Worm (Caenorhabditis elegans): ENCODE data around the gene T05C7.8.
"Not testable (repeated sequence)": the region's sequence is repeated elsewhere in the genome, so short reads cannot be mapped to it uniquely, and the experiment has no call there.

T05C7.8 gene

ce11 chrIV:109307-109706 is 33.1 kb downstream of the T05C7.8 start, which contains the start of gene B0545.4:
TSS of gene B0545.4 (minus strand) at chrIV:109407.
- TF ChIP-seq lin-26 (GFP tag; IDR thresholded peaks at IDR 0.05) (no peak), cebp-1 (GFP tag; IDR thresholded peaks at IDR 0.05) (no peak), cebp-1 (tag; optimal IDR thresholded peaks at IDR 0.05) (no peak), nhr-90 (tag; optimal IDR thresholded peaks at IDR 0.05) (no peak), B0336.3 (GFP tag; IDR thresholded peaks at IDR 0.05) (no peak), Y56A3A.18 (GFP tag; IDR thresholded peaks at IDR 0.05) (no peak), snpc-1.3 (tag; optimal IDR thresholded peaks at IDR 0.05; ENCODE audit: insufficient read depth) (no peak), lsl-1 (GFP tag; optimal IDR thresholded peaks at IDR 0.05) (no peak), madf-8 (GFP tag; conservative IDR thresholded peaks at IDR 0.05) (no peak), F57A8.1 (GFP tag; optimal IDR thresholded peaks at IDR 0.05) (no peak), atf-7 (tag; optimal IDR thresholded peaks at IDR 0.05) (no peak), lir-1 (GFP tag; conservative IDR thresholded peaks at IDR 0.05) (no peak), lin-40 (tag; optimal IDR thresholded peaks at IDR 0.05) (no peak), ztf-22 (GFP tag; optimal IDR thresholded peaks at IDR 0.05) (no peak), hsf-1 (GFP tag; IDR thresholded peaks at IDR 0.05) (no peak), F23B12.7 (tag; optimal IDR thresholded peaks at IDR 0.05; ENCODE audit: insufficient read depth) (no peak), attf-5 (GFP tag; optimal IDR thresholded peaks at IDR 0.05) (no peak), F55B11.4 (tag; optimal IDR thresholded peaks at IDR 0.05; ENCODE audit: borderline replicate concordance, insufficient read depth) (no peak), chd-7 (tag; optimal IDR thresholded peaks at IDR 0.05) (no peak), lin-54 (GFP tag; optimal IDR thresholded peaks at IDR 0.05) (no peak), sdz-38 (tag; optimal IDR thresholded peaks at IDR 0.05) (no peak)

- not testable (repeated sequence) for TF ChIP-seq hrde-1 (tag; optimal IDR thresholded peaks at IDR 0.05; ENCODE audit: borderline replicate concordance); nfyb-1 (GFP tag; IDR thresholded peaks at IDR 0.05); F55B11.4 (tag; optimal IDR thresholded peaks at IDR 0.05; ENCODE audit: borderline replicate concordance, insufficient read depth)
Measured at ce11 chrIV:111377-111776, 35.2 kb downstream of the T05C7.8 start, which contains the start of gene F29C4.4. TSS of gene F29C4.4 (plus strand) at chrIV:111677.

DNA sequence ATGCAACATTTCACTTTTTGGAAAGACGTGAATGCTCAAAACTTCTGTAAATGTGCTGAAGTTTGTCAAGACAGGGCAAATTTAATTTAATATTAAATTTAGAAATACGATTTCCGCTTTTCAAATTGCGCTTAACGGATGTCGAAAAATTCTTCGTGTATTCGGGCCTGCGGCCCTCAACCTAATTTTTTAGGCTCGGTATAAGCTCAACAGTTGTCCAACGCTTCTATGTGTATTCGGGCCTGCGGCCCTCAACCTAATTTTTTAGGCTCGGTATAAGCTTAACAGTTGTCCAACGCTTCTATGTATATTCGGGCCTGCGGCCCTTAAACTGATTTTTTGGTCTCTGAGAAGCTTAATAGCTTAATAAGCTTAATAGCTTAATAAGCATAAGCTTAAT is 42.6 kb downstream of the T05C7.8 start:
- no peak for TF ChIP-seq xnd-1 (tag; optimal IDR thresholded peaks at IDR 0.05)
- TF ChIP-seq ztf-3 (GFP tag; optimal IDR thresholded peaks at IDR 0.05), result no peak
- no peak for TF ChIP-seq hrde-1 (tag; optimal IDR thresholded peaks at IDR 0.05; ENCODE audit: borderline replicate concordance)
- TF ChIP-seq hmg-20 (GFP tag; IDR thresholded peaks at IDR 0.05), result no peak
- no peak for TF ChIP-seq chd-7 (tag; optimal IDR thresholded peaks at IDR 0.05)
- TF ChIP-seq madf-10 (tag; optimal IDR thresholded peaks at IDR 0.05), result no peak
- no peak for TF ChIP-seq B0019.2 (GFP tag; conservative IDR thresholded peaks at IDR 0.05)
- TF ChIP-seq C17E4.6 (GFP tag; IDR thresholded peaks at IDR 0.05), result 0 out of 2 replicates have a peak, but pooled peaks have one; percentile 34
- no peak for TF ChIP-seq unc-130 (GFP tag; optimal IDR thresholded peaks at IDR 0.05)
- no peak for TF ChIP-seq lag-1 (GFP tag; IDR thresholded peaks at IDR 0.05)
- no peak for TF ChIP-seq ccch-3 (GFP tag; optimal IDR thresholded peaks at IDR 0.05)
- TF ChIP-seq Y53G8AR.9 (GFP tag; conservative IDR thresholded peaks at IDR 0.05), result peak; percentile 17; the same call in 1 of the 2 replicates
- TF ChIP-seq sea-2 (GFP tag; IDR thresholded peaks at IDR 0.05), result no peak
- no peak for TF ChIP-seq nhr-90 (tag; optimal IDR thresholded peaks at IDR 0.05)
- no peak for TF ChIP-seq sptf-2 (GFP tag; optimal IDR thresholded peaks at IDR 0.05)
- TF ChIP-seq F22D6.2 (tag; optimal IDR thresholded peaks at IDR 0.05), result no peak
- no peak for TF ChIP-seq dpff-1 (tag; optimal IDR thresholded peaks at IDR 0.05)
- no peak for TF ChIP-seq akir-1 (GFP tag; optimal IDR thresholded peaks at IDR 0.05)
- no peak for TF ChIP-seq ztf-25 (GFP tag; IDR thresholded peaks at IDR 0.05)
- TF ChIP-seq nfya-2 (GFP tag; IDR thresholded peaks at IDR 0.05), result no peak
- no peak for TF ChIP-seq mxl-1 (tag; optimal IDR thresholded peaks at IDR 0.05)
- 0 out of 2 replicates have a peak, but pooled peaks have one; percentile 31 for TF ChIP-seq pbrm-1 (GFP tag; IDR thresholded peaks at IDR 0.05)
- TF ChIP-seq zfh-2 (GFP tag; conservative IDR thresholded peaks at IDR 0.05), result no peak
- TF ChIP-seq let-526 (GFP tag; IDR thresholded peaks at IDR 0.05), result no peak
- no peak for TF ChIP-seq nhr-80 (tag; optimal IDR thresholded peaks at IDR 0.05)
- TF ChIP-seq egl-18 (GFP tag; IDR thresholded peaks at IDR 0.05), result no peak

Measured in whole organism, young adult.